Worm (Caenorhabditis elegans): ENCODE measurements around the gene C44C10.10.

Gene C44C10.10

DNA sequence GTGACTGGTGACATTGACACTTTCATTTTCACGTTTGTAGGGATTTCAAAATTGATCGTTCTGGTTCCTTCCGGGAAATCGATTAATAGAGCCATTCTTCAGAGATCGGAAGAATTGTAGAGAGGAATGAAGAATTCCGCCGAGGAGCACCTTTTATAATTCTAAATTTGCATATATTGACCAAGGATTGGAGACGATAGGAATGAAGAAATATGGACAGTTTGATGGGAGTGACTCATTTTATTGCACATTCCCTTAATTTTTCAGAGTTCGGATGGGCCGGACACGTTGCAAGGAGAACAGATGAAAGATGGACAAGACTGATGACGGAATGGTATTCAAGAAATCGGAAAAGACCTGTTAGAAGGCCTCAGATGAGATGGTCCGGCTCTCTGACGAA, 10.1 kb downstream of the C44C10.10 start, which contains the start of gene C44C10.15:
TSS of gene C44C10.15 (minus strand) at position 101 of the 400 bp plus-strand sequence.
- TF ChIP-seq ama-1 (optimal IDR thresholded peaks at IDR 0.05) (no peak), pes-1 (GFP tag; IDR thresholded peaks at IDR 0.05) (no peak), B0310.2 (tag; optimal IDR thresholded peaks at IDR 0.05) (no peak), sea-1 (GFP tag; conservative IDR thresholded peaks at IDR 0.05) (no peak), tra-4 (tag; optimal IDR thresholded peaks at IDR 0.05) (no peak), ets-7 (tag; optimal IDR thresholded peaks at IDR 0.05) (no peak), scrt-1 (GFP tag; IDR thresholded peaks at IDR 0.05) (no peak)

DNA sequence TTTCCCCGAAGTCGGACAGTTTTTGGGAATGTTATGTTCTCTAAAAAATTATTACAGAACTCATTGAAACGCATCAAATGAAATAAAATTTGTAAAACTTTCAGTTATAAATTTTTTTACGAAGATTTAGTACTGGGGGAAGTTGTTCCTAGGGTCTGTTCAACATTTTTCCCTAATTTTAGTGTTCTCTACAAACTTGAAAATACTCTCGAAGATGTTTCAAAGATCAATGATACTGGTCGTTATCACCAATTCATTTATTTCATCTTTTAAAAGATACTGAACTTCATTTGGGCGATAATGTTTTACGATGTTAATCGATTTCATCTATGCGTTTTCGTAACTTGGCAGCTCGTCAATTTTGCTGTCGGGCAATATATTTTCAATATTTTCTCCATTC, 12.1 kb downstream of the C44C10.10 start, which contains the start of gene C44C10.3:
TSS of gene C44C10.3 (plus strand) at position 301 of the 400 bp plus-strand sequence.
- TF ChIP-seq tra-4 (tag; optimal IDR thresholded peaks at IDR 0.05): no peak
- TF ChIP-seq hnd-1 (tag; optimal IDR thresholded peaks at IDR 0.05): no peak
- no peak for TF ChIP-seq B0310.2 (tag; optimal IDR thresholded peaks at IDR 0.05)
- TF ChIP-seq ets-7 (tag; optimal IDR thresholded peaks at IDR 0.05): no peak

ce11 chrX:11710229-11710628, 20.1 kb downstream of the C44C10.10 start, which contains the start of gene C44C10.11:
C44C10.11 (minus strand) TSS chrX:11710343.
- TF ChIP-seq hmg-4 (GFP tag; optimal IDR thresholded peaks at IDR 0.05): no peak
- no peak for TF ChIP-seq aly-1 (tag; optimal IDR thresholded peaks at IDR 0.05)
- no peak for TF ChIP-seq tbx-37 (GFP tag; conservative IDR thresholded peaks at IDR 0.05)
- TF ChIP-seq hmbx-1 (tag; optimal IDR thresholded peaks at IDR 0.05): no peak
- no peak for TF ChIP-seq ets-7 (tag; optimal IDR thresholded peaks at IDR 0.05)
- TF ChIP-seq ceh-13 (GFP tag; optimal IDR thresholded peaks at IDR 0.05): no peak
- TF ChIP-seq flt-1 (GFP tag; IDR thresholded peaks at IDR 0.05): no peak
- no peak for TF ChIP-seq F13C5.2 (tag; optimal IDR thresholded peaks at IDR 0.05)
- no peak for TF ChIP-seq B0310.2 (tag; optimal IDR thresholded peaks at IDR 0.05)
- no peak for TF ChIP-seq ceh-36 (tag; optimal IDR thresholded peaks at IDR 0.05)
- TF ChIP-seq ama-1 (optimal IDR thresholded peaks at IDR 0.05): no peak
- TF ChIP-seq pes-1 (GFP tag; IDR thresholded peaks at IDR 0.05): no peak
- TF ChIP-seq tra-4 (tag; optimal IDR thresholded peaks at IDR 0.05): no peak
- TF ChIP-seq hnd-1 (tag; optimal IDR thresholded peaks at IDR 0.05): no peak
- TF ChIP-seq scrt-1 (GFP tag; IDR thresholded peaks at IDR 0.05): no peak

ce11 chrX:11711437-11712080, 21.4 kb downstream of the C44C10.10 start:
- TF ChIP-seq ets-7 (tag; optimal IDR thresholded peaks at IDR 0.05) (no peak), pes-1 (GFP tag; IDR thresholded peaks at IDR 0.05) (no peak), sea-1 (GFP tag; conservative IDR thresholded peaks at IDR 0.05) (no peak), ama-1 (optimal IDR thresholded peaks at IDR 0.05) (no peak), hmg-4 (GFP tag; optimal IDR thresholded peaks at IDR 0.05) (no peak), tbx-37 (GFP tag; conservative IDR thresholded peaks at IDR 0.05) (no peak), F13C5.2 (tag; optimal IDR thresholded peaks at IDR 0.05) (no peak), tra-4 (tag; optimal IDR thresholded peaks at IDR 0.05) (no peak), aly-1 (tag; optimal IDR thresholded peaks at IDR 0.05) (no peak), flt-1 (GFP tag; IDR thresholded peaks at IDR 0.05) (no peak), ceh-13 (GFP tag; optimal IDR thresholded peaks at IDR 0.05) (no peak), scrt-1 (GFP tag; IDR thresholded peaks at IDR 0.05) (no peak), B0310.2 (tag; optimal IDR thresholded peaks at IDR 0.05) (no peak), hmbx-1 (tag; optimal IDR thresholded peaks at IDR 0.05) (no peak)

DNA sequence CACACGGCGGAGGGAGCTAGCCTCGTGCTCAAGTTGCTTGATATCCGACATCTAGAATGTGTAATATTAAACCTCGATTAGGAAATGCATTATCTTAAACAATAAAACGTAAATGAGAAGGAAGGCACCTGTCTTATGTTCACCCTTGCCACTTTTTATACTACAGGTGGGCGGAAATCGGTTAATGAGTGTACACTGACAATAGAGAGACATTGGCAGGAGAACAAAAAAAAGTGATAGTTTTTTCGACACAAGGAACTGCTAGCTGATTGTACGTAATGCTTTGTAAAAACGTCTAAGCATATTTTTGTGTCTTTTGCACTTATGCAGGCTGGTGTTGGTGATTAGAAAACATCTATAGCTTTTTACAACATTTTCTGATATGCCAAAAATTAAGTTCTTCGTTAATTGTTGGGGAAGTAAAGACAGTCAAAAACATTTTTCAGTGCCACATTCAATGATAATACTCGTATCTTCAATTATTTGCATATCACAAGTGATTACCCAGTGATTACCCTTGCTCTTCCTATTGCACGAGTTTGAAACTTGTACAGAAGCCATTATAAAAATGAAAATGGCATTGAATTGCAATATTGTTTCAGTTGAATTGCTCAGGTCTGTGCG, 22.2 kb downstream of the C44C10.10 start, which contains the start of gene col-180:
TSS of gene col-180 (minus strand) at position 51 of the 624 bp plus-strand sequence.
- TF ChIP-seq aly-1 (tag; optimal IDR thresholded peaks at IDR 0.05) (no peak), B0310.2 (tag; optimal IDR thresholded peaks at IDR 0.05) (no peak), ceh-13 (GFP tag; optimal IDR thresholded peaks at IDR 0.05) (no peak), hnd-1 (tag; optimal IDR thresholded peaks at IDR 0.05) (no peak), ama-1 (optimal IDR thresholded peaks at IDR 0.05) (no peak), tbx-37 (GFP tag; conservative IDR thresholded peaks at IDR 0.05) (no peak), flt-1 (GFP tag; IDR thresholded peaks at IDR 0.05) (no peak), sea-1 (GFP tag; conservative IDR thresholded peaks at IDR 0.05) (no peak)

DNA sequence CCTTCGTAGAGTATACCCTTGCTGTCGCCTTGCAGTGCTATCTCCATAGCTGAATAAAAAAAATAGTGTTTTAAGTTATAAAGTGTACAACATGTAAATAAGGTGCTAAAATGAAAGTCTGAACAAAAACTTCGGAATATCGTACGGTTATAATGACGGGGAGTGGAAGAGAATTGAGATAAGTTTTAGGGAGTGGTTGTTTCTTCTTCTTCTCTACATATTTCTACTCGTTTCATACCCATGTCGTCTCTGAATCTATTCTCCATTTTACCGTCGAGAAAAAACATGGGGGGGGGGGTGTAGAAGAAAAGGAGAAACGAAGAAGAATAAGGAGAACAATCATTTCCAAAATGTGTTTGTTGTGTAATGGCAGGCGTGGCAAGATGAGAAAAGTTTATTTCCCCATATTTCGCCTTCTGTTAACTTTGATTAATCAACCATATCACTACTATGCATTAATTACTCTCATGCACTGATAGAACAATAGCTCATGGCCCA, 26.4 kb downstream of the C44C10.10 start, which contains the start of gene C44C10.9:
TSS of gene C44C10.9 (minus strand) at position 51 of the 498 bp plus-strand sequence.
- no peak for TF ChIP-seq tra-4 (tag; optimal IDR thresholded peaks at IDR 0.05)
- TF ChIP-seq ama-1 (optimal IDR thresholded peaks at IDR 0.05): no peak
- TF ChIP-seq B0310.2 (tag; optimal IDR thresholded peaks at IDR 0.05): no peak
- TF ChIP-seq hmg-4 (GFP tag; optimal IDR thresholded peaks at IDR 0.05): no peak
- no peak for TF ChIP-seq ceh-36 (tag; optimal IDR thresholded peaks at IDR 0.05)

DNA sequence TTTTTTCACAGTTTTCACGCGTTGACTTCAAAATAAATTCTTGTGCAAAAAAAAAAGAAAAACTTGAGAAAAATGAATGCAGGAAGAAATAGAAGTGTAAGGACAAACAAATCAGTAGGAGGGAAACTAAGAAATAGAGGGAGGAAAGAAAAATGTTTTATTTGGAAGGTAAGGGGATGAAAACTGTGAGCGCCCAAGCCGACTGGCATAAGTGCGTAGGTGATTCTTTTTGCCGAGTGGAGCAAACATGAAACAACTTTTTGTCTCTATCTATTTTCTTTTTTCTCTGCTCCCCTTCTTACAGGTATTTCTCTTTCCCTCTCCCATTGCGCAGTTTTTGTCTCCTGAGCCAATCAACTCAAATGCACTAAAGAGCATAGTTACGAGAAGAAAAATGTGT, 28.6 kb downstream of the C44C10.10 start:
- TF ChIP-seq ceh-13 (GFP tag; optimal IDR thresholded peaks at IDR 0.05) (no peak), tbx-37 (GFP tag; conservative IDR thresholded peaks at IDR 0.05) (no peak), hnd-1 (tag; optimal IDR thresholded peaks at IDR 0.05) (no peak), flt-1 (GFP tag; IDR thresholded peaks at IDR 0.05) (no peak), hmbx-1 (tag; optimal IDR thresholded peaks at IDR 0.05) (no peak), tra-4 (tag; optimal IDR thresholded peaks at IDR 0.05) (no peak), hmg-4 (GFP tag; optimal IDR thresholded peaks at IDR 0.05) (no peak), B0310.2 (tag; optimal IDR thresholded peaks at IDR 0.05) (no peak), scrt-1 (GFP tag; IDR thresholded peaks at IDR 0.05) (no peak)

- TF ChIP-seq flt-1 (GFP tag; IDR thresholded peaks at IDR 0.05) (no peak), aly-1 (tag; optimal IDR thresholded peaks at IDR 0.05) (no peak), tbx-37 (GFP tag; conservative IDR thresholded peaks at IDR 0.05) (no peak)
Measured at ce11 chrX:11720058-11720457, 29.9 kb downstream of the C44C10.10 start.

Measured in whole organism, early embryonic.